Worm (Caenorhabditis elegans): ENCODE results near the gene nhr-185.

The nhr-185 gene

DNA sequence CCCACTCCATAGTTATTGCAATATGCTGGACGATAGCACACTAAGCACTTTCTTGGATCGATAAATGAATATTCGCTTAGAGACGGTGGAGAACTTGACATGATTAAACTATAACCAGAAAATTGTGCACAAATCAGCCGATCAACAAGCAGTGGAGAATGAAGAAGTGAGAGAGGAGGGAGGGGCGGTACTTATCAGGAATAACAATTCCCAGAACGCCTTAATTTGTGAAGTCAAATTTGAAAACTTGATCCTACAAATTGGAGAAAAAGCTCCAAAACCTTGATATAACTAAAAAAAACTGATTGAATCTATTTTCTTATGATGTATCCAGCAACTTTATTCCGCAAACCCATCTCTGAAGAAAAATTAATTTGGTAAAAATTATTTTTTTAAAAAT lies 31.1 kb upstream of the nhr-185 start, which contains the start of gene nhr-159:
nhr-159 (minus strand) TSS at position 101 of the 400 bp plus-strand sequence.
- TF ChIP-seq snpc-4 (GFP tag; optimal IDR thresholded peaks at IDR 0.05), result no peak
- no peak for TF ChIP-seq snpc-4 (tag; optimal IDR thresholded peaks at IDR 0.05)
- TF ChIP-seq lin-35 (GFP tag; optimal IDR thresholded peaks at IDR 0.05), result no peak
- no peak for TF ChIP-seq aptf-3 (GFP tag; IDR thresholded peaks at IDR 0.05)
- TF ChIP-seq Y95B8A.8 (GFP tag; IDR thresholded peaks at IDR 0.05), result no peak
- no peak for TF ChIP-seq pha-4 (tag; optimal IDR thresholded peaks at IDR 0.05)
- no peak for TF ChIP-seq snpc-3.4 (tag; optimal IDR thresholded peaks at IDR 0.05)
- TF ChIP-seq Y53G8AR.9 (GFP tag; conservative IDR thresholded peaks at IDR 0.05), result no peak
- TF ChIP-seq F22D6.2 (tag; optimal IDR thresholded peaks at IDR 0.05), result no peak
- no peak for TF ChIP-seq unc-62 (GFP tag; optimal IDR thresholded peaks at IDR 0.05)
- TF ChIP-seq ekl-4 (GFP tag; IDR thresholded peaks at IDR 0.05), result no peak
- TF ChIP-seq hlh-12 (tag; optimal IDR thresholded peaks at IDR 0.05), result no peak
- no peak for TF ChIP-seq dpff-1 (tag; optimal IDR thresholded peaks at IDR 0.05)
- no peak for TF ChIP-seq T26A5.8 (tag; optimal IDR thresholded peaks at IDR 0.05)
- no peak for TF ChIP-seq attf-6 (GFP tag; IDR thresholded peaks at IDR 0.05)
- no peak for TF ChIP-seq akir-1 (GFP tag; optimal IDR thresholded peaks at IDR 0.05)

DNA sequence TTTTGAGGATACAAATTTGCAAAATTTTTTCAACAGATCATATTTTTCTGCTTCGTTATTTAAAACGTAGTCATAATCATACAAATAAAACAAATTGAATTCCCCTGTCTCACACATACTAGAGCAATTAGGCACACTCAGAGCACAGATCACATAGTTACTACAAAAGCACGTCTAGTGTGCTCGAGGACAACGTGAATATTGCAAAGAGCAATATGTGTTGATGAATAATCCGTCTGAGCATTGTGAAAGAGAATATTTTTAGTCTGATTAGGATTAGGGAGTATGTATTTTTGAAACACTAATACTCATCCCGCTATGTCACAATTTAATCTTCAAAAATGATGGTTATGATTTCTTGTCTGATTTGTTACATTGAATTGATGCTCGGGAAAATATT lies 30.1 kb upstream of the nhr-185 start:
- no peak for TF ChIP-seq lin-26 (GFP tag; IDR thresholded peaks at IDR 0.05)
- no peak for TF ChIP-seq somi-1 (GFP tag; optimal IDR thresholded peaks at IDR 0.05)
- no peak for TF ChIP-seq ceh-91 (GFP tag; IDR thresholded peaks at IDR 0.05)
- no peak for TF ChIP-seq ceh-40 (GFP tag; IDR thresholded peaks at IDR 0.05)
- no peak for TF ChIP-seq F52B5.7 (tag; optimal IDR thresholded peaks at IDR 0.05)
- TF ChIP-seq sea-2 (GFP tag; IDR thresholded peaks at IDR 0.05), result no peak
- no peak for TF ChIP-seq akir-1 (GFP tag; optimal IDR thresholded peaks at IDR 0.05)
- TF ChIP-seq lsl-1 (GFP tag; optimal IDR thresholded peaks at IDR 0.05), result no peak
- no peak for TF ChIP-seq hrde-1 (tag; optimal IDR thresholded peaks at IDR 0.05; ENCODE audit: borderline replicate concordance)
- TF ChIP-seq zfh-2 (GFP tag; conservative IDR thresholded peaks at IDR 0.05), result no peak
- TF ChIP-seq Y53G8AR.9 (GFP tag; conservative IDR thresholded peaks at IDR 0.05), result no peak
- no peak for TF ChIP-seq madf-8 (GFP tag; conservative IDR thresholded peaks at IDR 0.05)
- TF ChIP-seq nhr-90 (tag; optimal IDR thresholded peaks at IDR 0.05), result no peak
- TF ChIP-seq bed-1 (GFP tag; IDR thresholded peaks at IDR 0.05), result no peak
- TF ChIP-seq ztf-22 (GFP tag; optimal IDR thresholded peaks at IDR 0.05), result no peak
- no peak for TF ChIP-seq Y67H2A.10 (GFP tag; conservative IDR thresholded peaks at IDR 0.05)
- no peak for TF ChIP-seq fkh-3 (tag; optimal IDR thresholded peaks at IDR 0.05)

DNA sequence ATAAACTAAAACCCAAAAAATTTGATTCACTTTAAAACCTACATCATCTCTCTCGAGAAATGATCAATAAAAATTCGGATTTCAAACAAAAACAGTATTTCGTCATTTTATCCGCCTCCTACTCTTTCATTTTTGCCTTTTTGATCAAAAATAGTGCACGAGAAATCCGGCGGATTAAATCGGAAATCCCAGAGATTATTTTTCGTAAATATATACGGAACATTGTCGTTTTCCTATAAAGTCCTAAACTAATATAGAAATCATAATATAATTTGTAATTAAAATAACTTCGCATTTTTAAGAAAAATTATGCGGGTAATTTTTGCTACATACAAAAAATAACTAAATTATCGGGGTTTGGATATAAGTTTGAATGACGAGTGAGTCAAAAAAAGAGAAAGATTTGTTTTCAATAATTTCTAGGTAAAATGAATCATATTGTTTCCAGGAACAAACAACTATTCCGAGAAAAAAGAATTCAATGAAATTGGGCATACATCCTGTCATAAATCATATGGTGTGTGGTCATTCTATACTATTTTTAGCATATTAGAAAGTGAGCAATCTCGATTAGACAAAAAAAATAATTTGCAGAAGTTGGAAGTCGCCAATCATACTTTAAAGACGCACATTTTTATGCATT lies 27.1 kb upstream of the nhr-185 start, which contains the start of gene nhr-158:
nhr-158 (minus strand) TSS at position 51 of the 643 bp plus-strand sequence.
- TF ChIP-seq akir-1 (GFP tag; optimal IDR thresholded peaks at IDR 0.05) (no peak), xnd-1 (tag; optimal IDR thresholded peaks at IDR 0.05) (no peak), tlf-1 (GFP tag; optimal IDR thresholded peaks at IDR 0.05) (no peak), lag-1 (GFP tag; IDR thresholded peaks at IDR 0.05) (no peak), mcd-1 (GFP tag; IDR thresholded peaks at IDR 0.05) (no peak), lsl-1 (GFP tag; optimal IDR thresholded peaks at IDR 0.05) (no peak), let-526 (GFP tag; IDR thresholded peaks at IDR 0.05) (no peak), tbp1 (GFP tag; optimal IDR thresholded peaks at IDR 0.05) (no peak), sptf-2 (GFP tag; optimal IDR thresholded peaks at IDR 0.05) (no peak), B0035.1 (tag; optimal IDR thresholded peaks at IDR 0.05) (no peak), C17E4.6 (GFP tag; IDR thresholded peaks at IDR 0.05) (no peak)
